Worm (Caenorhabditis elegans): ENCODE measurements around the gene hmgs-1.

ce11 chrV:5716508-5716907 lies 32.1 kb upstream of the hmgs-1 start, which contains the start of gene K09H11.9:
- no peak for TF ChIP-seq lsy-2 (tag; optimal IDR thresholded peaks at IDR 0.05)
- no peak for TF ChIP-seq sptf-1 (tag; optimal IDR thresholded peaks at IDR 0.05)
- TF ChIP-seq elt-3 (tag; optimal IDR thresholded peaks at IDR 0.05), result no peak
- TF ChIP-seq M03D4.4 (tag; optimal IDR thresholded peaks at IDR 0.05), result no peak
- no peak for TF ChIP-seq elt-1 (tag; optimal IDR thresholded peaks at IDR 0.05; ENCODE audit: borderline replicate concordance, insufficient read depth)
- no peak for TF ChIP-seq ces-1 (GFP tag; optimal IDR thresholded peaks at IDR 0.05)
- no peak for TF ChIP-seq ztf-11 (tag; optimal IDR thresholded peaks at IDR 0.05)
- no peak for TF ChIP-seq pha-4 (tag; optimal IDR thresholded peaks at IDR 0.05)
- no peak for TF ChIP-seq snpc-4 (tag; optimal IDR thresholded peaks at IDR 0.05)
- no peak for TF ChIP-seq ceh-43 (GFP tag; optimal IDR thresholded peaks at IDR 0.05)
